Fruit fly (Drosophila melanogaster): Measurements from ENCODE around the gene CG31524.

Gene CG31524

DNA sequence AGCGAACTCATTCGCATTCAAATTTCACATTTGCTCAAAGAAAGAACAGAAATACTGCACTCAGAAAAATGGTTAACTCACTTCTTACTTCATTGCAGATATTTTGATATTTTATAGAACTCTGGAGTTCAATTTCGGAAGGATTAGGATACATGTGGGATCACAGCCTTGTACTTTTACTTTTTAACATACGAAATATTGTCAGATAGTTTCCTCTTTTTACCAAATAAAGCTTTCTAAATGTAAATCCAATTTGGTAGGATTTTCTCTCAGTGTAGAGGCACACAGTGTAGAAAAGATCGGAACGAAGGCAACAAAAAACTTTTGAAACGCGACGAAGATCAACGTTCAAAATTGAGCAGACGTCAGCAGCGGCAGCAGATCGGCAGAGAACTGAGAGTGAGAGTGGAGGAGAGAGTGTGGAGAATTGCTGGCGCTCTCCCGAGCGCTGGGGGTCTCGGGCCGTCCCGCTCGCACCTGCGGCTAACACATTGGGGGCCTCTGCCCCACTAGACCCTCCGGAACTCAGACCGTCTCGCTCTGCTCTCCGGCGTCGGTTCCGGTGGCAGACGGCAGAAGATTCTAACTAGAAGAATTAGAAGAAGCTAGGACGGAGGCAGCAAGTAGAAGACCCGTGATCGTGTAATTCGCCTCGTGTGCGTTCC is 18.0 kb upstream of the CG31524 start, which contains the start of gene tmod (continued):
- TF ChIP-seq CG8359 (GFP tag; optimal IDR thresholded peaks at IDR 0.05; ENCODE audit: borderline replicate concordance) = peak; percentile 41
- no peak for TF ChIP-seq dm (GFP tag; optimal IDR thresholded peaks at IDR 0.05)
- TF ChIP-seq Hr39 (optimal IDR thresholded peaks at IDR 0.05) = no peak
- peak; percentile 55 for TF ChIP-seq ind (GFP tag; optimal IDR thresholded peaks at IDR 0.05)
- TF ChIP-seq Dip2 (GFP tag; IDR thresholded peaks at IDR 0.05) = no peak
- TF ChIP-seq gcm2 (GFP tag; optimal IDR thresholded peaks at IDR 0.05) = no peak
- no peak for TF ChIP-seq CG6683 (GFP tag; optimal IDR thresholded peaks at IDR 0.05)
- no peak for TF ChIP-seq ato (GFP tag; IDR thresholded peaks at IDR 0.05; ENCODE audit: partially characterized antibody)
- no peak for TF ChIP-seq klu (GFP tag; IDR thresholded peaks at IDR 0.05)
- no peak for TF ChIP-seq HHEX (GFP tag; optimal IDR thresholded peaks at IDR 0.05)
- peak; percentile 32 for TF ChIP-seq mirr (GFP tag; optimal IDR thresholded peaks at IDR 0.05)
- TF ChIP-seq CG12744 (GFP tag; optimal IDR thresholded peaks at IDR 0.05) = no peak
- TF ChIP-seq CG32767 (GFP tag; IDR thresholded peaks at IDR 0.05) = 0 out of 2 replicates have a peak, but pooled peaks have one; percentile 32
- TF ChIP-seq pita (GFP tag; optimal IDR thresholded peaks at IDR 0.05) = no peak
- TF ChIP-seq row (GFP tag; IDR thresholded peaks at IDR 0.05) = peak; percentile 71
- peak; percentile 9 for TF ChIP-seq CTCF (GFP tag; optimal IDR thresholded peaks at IDR 0.05)
- peak; percentile 19 for TF ChIP-seq B-H2 (GFP tag; optimal IDR thresholded peaks at IDR 0.05)
- no peak for TF ChIP-seq p53 (GFP tag; optimal IDR thresholded peaks at IDR 0.05)
- peak; percentile 18 for TF ChIP-seq nau (GFP tag; optimal IDR thresholded peaks at IDR 0.05)
- peak; percentile 43 for TF ChIP-seq CG3281 (GFP tag; optimal IDR thresholded peaks at IDR 0.05)
- TF ChIP-seq Adf1 (GFP tag; IDR thresholded peaks at IDR 0.05) = peak; percentile 82
- TF ChIP-seq Rx (GFP tag; IDR thresholded peaks at IDR 0.05) = peak; percentile 37; the same call in 1 of the 2 replicates
- TF ChIP-seq trem (tag; optimal IDR thresholded peaks at IDR 0.05) = peak; percentile 59
- no peak for TF ChIP-seq Eip74EF (GFP tag; optimal IDR thresholded peaks at IDR 0.05)
- no peak for TF ChIP-seq crp (GFP tag; optimal IDR thresholded peaks at IDR 0.05)
- TF ChIP-seq Ada2b (GFP tag; IDR thresholded peaks at IDR 0.05) = 0 out of 2 replicates have a peak, but pooled peaks have one; percentile 30
- TF ChIP-seq dmrt99B (tag; optimal IDR thresholded peaks at IDR 0.05) = peak; percentile 80
- no peak for TF ChIP-seq H15 (GFP tag; IDR thresholded peaks at IDR 0.05)
- peak; percentile 60 for TF ChIP-seq CG15269 (tag; optimal IDR thresholded peaks at IDR 0.05)
- no peak for TF ChIP-seq da (GFP tag; optimal IDR thresholded peaks at IDR 0.05)
- TF ChIP-seq CG7987 (GFP tag; optimal IDR thresholded peaks at IDR 0.05) = no peak
- TF ChIP-seq CG11093 (GFP tag; IDR thresholded peaks at IDR 0.05) = no peak
- peak; percentile 34; the same call in 1 of the 2 replicates for TF ChIP-seq sob (GFP tag; IDR thresholded peaks at IDR 0.05)
- peak; percentile 6 for TF ChIP-seq fd64A (GFP tag; optimal IDR thresholded peaks at IDR 0.05)
- TF ChIP-seq zf30C (GFP tag; optimal IDR thresholded peaks at IDR 0.05) = peak; percentile 32
- 0 out of 2 replicates have a peak, but pooled peaks have one; percentile 42 for TF ChIP-seq sisA (GFP tag; IDR thresholded peaks at IDR 0.05)
- no peak for TF ChIP-seq Mes4 (GFP tag; optimal IDR thresholded peaks at IDR 0.05)
- TF ChIP-seq Optix (GFP tag; IDR thresholded peaks at IDR 0.05) = no peak
- no peak for TF ChIP-seq cad (GFP tag; optimal IDR thresholded peaks at IDR 0.05)
- peak; percentile 54 for TF ChIP-seq CG8388 (GFP tag; optimal IDR thresholded peaks at IDR 0.05)
- TF ChIP-seq CG17359 (tag; optimal IDR thresholded peaks at IDR 0.05) = peak; percentile 66
- TF ChIP-seq jigr1 (GFP tag; IDR thresholded peaks at IDR 0.05) = no peak
- TF ChIP-seq CG10431 (GFP tag; optimal IDR thresholded peaks at IDR 0.05) = no peak
- TF ChIP-seq CG31441 (GFP tag; IDR thresholded peaks at IDR 0.05) = peak; percentile 55
- TF ChIP-seq disco-r (GFP tag; optimal IDR thresholded peaks at IDR 0.05) = no peak
- peak; percentile 46 for TF ChIP-seq tap (tag; optimal IDR thresholded peaks at IDR 0.05)
- TF ChIP-seq ttk (GFP tag; IDR thresholded peaks at IDR 0.05) = no peak
- no peak for TF ChIP-seq wdn (GFP tag; IDR thresholded peaks at IDR 0.05)
- no peak for TF ChIP-seq ro (GFP tag; IDR thresholded peaks at IDR 0.05)
- TF ChIP-seq Tbp (GFP tag; optimal IDR thresholded peaks at IDR 0.05) = no peak
- TF ChIP-seq nerfin-1 (tag; optimal IDR thresholded peaks at IDR 0.05) = peak; percentile 53

Data from whole organism, embryonic.